Fruit fly (Drosophila melanogaster) whole organism, wandering third instar larva: ENCODE measurements around the gene CG34456.

Experiments used
- Abd-B ChIP-seq: fragments of >200 bp; optimal IDR thresholded peaks from 2 replicates; lab custom pipeline; 2017; ENCODE audit warnings: missing biosample characterization, missing genetic modification characterization
- CG32264 ChIP-seq: fragments of 200-800 bp; sonication (Bioruptor generic); optimal IDR thresholded peaks from 2 replicates; lab custom pipeline; 2016; ENCODE audit warnings: missing biosample characterization, missing genetic modification characterization
- CG9705 ChIP-seq: fragments of 200-800 bp; sonication (Bioruptor generic); optimal IDR thresholded peaks from 2 replicates; lab custom pipeline; 2018; ENCODE audit warnings: missing biosample characterization, mild to moderate bottlenecking, missing genetic modification characterization
- Dfd ChIP-seq: fragments of >200 bp; optimal IDR thresholded peaks from 2 replicates; lab custom pipeline; 2017; ENCODE audit warnings: missing biosample characterization, missing genetic modification characterization
- Dif ChIP-seq: fragments of 200-275, 200-300 bp; sonication (Bioruptor generic); optimal IDR thresholded peaks from 2 replicates; lab custom pipeline; 2018; ENCODE audit warnings: missing biosample characterization, missing genetic modification characterization; ENCODE audit not compliant: partially characterized antibody
- GATAd ChIP-seq: sonication (Bioruptor generic); optimal IDR thresholded peaks from 2 replicates; lab custom pipeline; 2016; ENCODE audit warnings: missing biosample characterization, missing genetic modification characterization
- HLH106 ChIP-seq: fragments of 200-800 bp; optimal IDR thresholded peaks from 3 replicates; lab custom pipeline; 2019; ENCODE audit warnings: missing biosample characterization, mild to moderate bottlenecking, missing genetic modification characterization, moderate library complexity
- Hnf4 ChIP-seq: fragments of 200-800 bp; sonication (Bioruptor generic); optimal IDR thresholded peaks from 2 replicates; lab custom pipeline; 2016; ENCODE audit warnings: missing biosample characterization, mild to moderate bottlenecking, missing genetic modification characterization
- Hr78 ChIP-seq: fragments of >200 bp; optimal IDR thresholded peaks from 2 replicates; lab custom pipeline; 2017; ENCODE audit warnings: missing biosample characterization, missing genetic modification characterization
- Hr83 ChIP-seq: fragments of 200-300 bp; sonication (Bioruptor generic); optimal IDR thresholded peaks from 2 replicates; lab custom pipeline; 2016; ENCODE audit warnings: missing biosample characterization, mild to moderate bottlenecking, missing genetic modification characterization, moderate library complexity; ENCODE audit not compliant: poor library complexity, severe bottlenecking
- Mio ChIP-seq: sonication (Bioruptor generic); optimal IDR thresholded peaks from 2 replicates; lab custom pipeline; 2016; ENCODE audit warnings: missing biosample characterization, missing genetic modification characterization
- Myc ChIP-seq: fragments of >200 bp; optimal IDR thresholded peaks from 2 replicates; lab custom pipeline; 2017
- N ChIP-seq: fragments of >200 bp; optimal IDR thresholded peaks from 2 replicates; lab custom pipeline; 2018; ENCODE audit warnings: missing biosample characterization, missing external identifiers, missing genetic modification characterization
- OdsH ChIP-seq: fragments of 200-800 bp; sonication (Bioruptor generic); optimal IDR thresholded peaks from 2 replicates; lab custom pipeline; 2016; ENCODE audit warnings: missing biosample characterization, mild to moderate bottlenecking, missing genetic modification characterization
- Rel ChIP-seq, 2 experiments: fragments of 200-800 bp; sonication (Bioruptor generic) in 1 of 2; optimal IDR thresholded peaks; 2 replicates in 1 of 2; 3 replicates in 1 of 2; lab custom pipeline; 2016 to 2019; ENCODE audit warnings: mild to moderate bottlenecking in 2 of 2, missing biosample characterization in 2 of 2, missing genetic modification characterization in 2 of 2, moderate library complexity in 1 of 2
- Sp1 ChIP-seq: fragments of 200-800 bp; sonication (Bioruptor generic); optimal IDR thresholded peaks from 3 replicates; lab custom pipeline; 2019; ENCODE audit warnings: missing biosample characterization, mild to moderate bottlenecking, missing genetic modification characterization, moderate library complexity
- Vsx2 ChIP-seq: fragments of 200-300, 225-300 bp; sonication (Bioruptor generic); optimal IDR thresholded peaks from 2 replicates; lab custom pipeline; 2018; ENCODE audit warnings: missing biosample characterization, missing genetic modification characterization; ENCODE audit not compliant: partially characterized antibody
- br ChIP-seq: fragments of 200-800 bp; sonication (Bioruptor generic); optimal IDR thresholded peaks from 2 replicates; lab custom pipeline; 2016; ENCODE audit warnings: missing biosample characterization, missing genetic modification characterization
- brk ChIP-seq: fragments of 200-800 bp; sonication (Bioruptor generic); optimal IDR thresholded peaks from 2 replicates; lab custom pipeline; 2016; ENCODE audit warnings: missing biosample characterization, mild to moderate bottlenecking, missing genetic modification characterization
- dl ChIP-seq, 2 experiments: fragments of 175-275, 200-275 bp in 1 of 2; fragments of 200-275 bp in 1 of 2; sonication (Bioruptor generic); optimal IDR thresholded peaks; lab custom pipeline; 2018; ENCODE audit warnings: mild to moderate bottlenecking in 2 of 2, missing biosample characterization in 2 of 2, missing genetic modification characterization in 2 of 2, moderate library complexity in 2 of 2; ENCODE audit not compliant: partially characterized antibody in 2 of 2, insufficient read depth in 1 of 2
- dmrt93B ChIP-seq: fragments of 200-800 bp; sonication (Bioruptor generic); optimal IDR thresholded peaks from 2 replicates; lab custom pipeline; 2018; ENCODE audit warnings: missing biosample characterization, mild to moderate bottlenecking, missing genetic modification characterization
- dsf ChIP-seq: sonication (Bioruptor generic); optimal IDR thresholded peaks from 2 replicates; lab custom pipeline; 2016; ENCODE audit warnings: missing biosample characterization, missing genetic modification characterization, borderline replicate concordance
- ey ChIP-seq: fragments of 200-800 bp; sonication (Bioruptor generic); optimal IDR thresholded peaks from 2 replicates; lab custom pipeline; 2016; ENCODE audit warnings: missing biosample characterization, missing genetic modification characterization
- foxo ChIP-seq, 2 experiments: fragments of 200-800 bp; sonication (Bioruptor generic); optimal IDR thresholded peaks; 2 replicates in 1 of 2; 3 replicates in 1 of 2; lab custom pipeline; 2016 to 2017; ENCODE audit warnings: missing biosample characterization in 2 of 2, missing genetic modification characterization in 2 of 2
- fru ChIP-seq: fragments of 200-800 bp; sonication (Bioruptor generic); optimal IDR thresholded peaks from 3 replicates; lab custom pipeline; 2016; ENCODE audit warnings: missing biosample characterization, mild to moderate bottlenecking, missing genetic modification characterization
- jim ChIP-seq: fragments of 175-275, 200-325 bp; sonication (Bioruptor generic); optimal IDR thresholded peaks from 2 replicates; lab custom pipeline; 2016; ENCODE audit warnings: missing biosample characterization, mild to moderate bottlenecking, missing genetic modification characterization
- lola ChIP-seq: fragments of >200 bp; optimal IDR thresholded peaks from 2 replicates; lab custom pipeline; 2017; ENCODE audit warnings: missing biosample characterization, missing genetic modification characterization
- psq ChIP-seq: fragments of 200-800 bp; sonication (Bioruptor generic); optimal IDR thresholded peaks from 3 replicates; lab custom pipeline; 2017; ENCODE audit warnings: missing biosample characterization, mild to moderate bottlenecking, missing genetic modification characterization, moderate library complexity
- rgr ChIP-seq: fragments of 200-800 bp; sonication (Bioruptor generic); optimal IDR thresholded peaks from 3 replicates; lab custom pipeline; 2016; ENCODE audit warnings: missing biosample characterization, mild to moderate bottlenecking, missing genetic modification characterization
- sage ChIP-seq: fragments of 200-800 bp; sonication (Bioruptor generic); optimal IDR thresholded peaks from 2 replicates; lab custom pipeline; 2016; ENCODE audit warnings: missing biosample characterization, mild to moderate bottlenecking, missing genetic modification characterization
- sv ChIP-seq: fragments of 200-800 bp; sonication (Bioruptor generic); optimal IDR thresholded peaks from 3 replicates; lab custom pipeline; 2016; ENCODE audit warnings: missing biosample characterization, missing genetic modification characterization
- tai ChIP-seq: sonication (Bioruptor generic); optimal IDR thresholded peaks from 2 replicates; lab custom pipeline; 2016; ENCODE audit warnings: missing biosample characterization, missing genetic modification characterization
- woc ChIP-seq: sonication (Bioruptor generic); optimal IDR thresholded peaks from 2 replicates; lab custom pipeline; 2016; ENCODE audit warnings: missing biosample characterization, mild to moderate bottlenecking, missing genetic modification characterization

Gene CG34456

dm6 chr3L:9358713-9359040 is 3.2 kb upstream of the CG34456 start, which contains the start of the genes UGP and Svip:
Gene UGP, minus strand, starts transcription at chr3L:9358935.
Gene Svip, plus strand, starts transcription at chr3L:9358999.
- TF ChIP-seq brk (GFP tag; lab: Kevin White, UChicago) (peak; percentile 56), Hr83 (peak; percentile 57), Sp1 (peak; percentile 5), br (GFP tag; lab: Kevin White, UChicago) (no peak), Myc (lab: Kevin White, UChicago) (no peak), tai (GFP tag; lab: Kevin White, UChicago) (no peak), psq (peak; percentile 57), foxo (GFP tag; optimal IDR thresholded peaks at IDR 0.05; lab: Kevin White, UChicago) (peak; percentile 19 to 38), dsf (GFP tag; lab: Kevin White, UChicago) (no peak), lola (GFP tag; lab: Kevin White, UChicago) (no peak), OdsH (GFP tag; lab: Kevin White, UChicago) (peak; percentile 27), Vsx2 (GFP tag; lab: Kevin White, UChicago) (no peak), CG32264 (GFP tag; lab: Kevin White, UChicago) (no peak), GATAd (no peak), dmrt93B (no peak), HLH106 (tag; lab: Kevin White, UChicago) (no peak), Rel (GFP tag; optimal IDR thresholded peaks at IDR 0.05; lab: Kevin White, UChicago) (no peak), Rel (tag; optimal IDR thresholded peaks at IDR 0.05; lab: Kevin White, UChicago) (peak; percentile 31), dl (GFP tag; optimal IDR thresholded peaks at IDR 0.05; lab: Kevin White, UChicago; ENCODE audit: insufficient read depth in 1 of 2, partially characterized antibody in 2 of 2) (no peak), CG9705 (GFP tag; lab: Kevin White, UChicago) (no peak), sage (GFP tag; lab: Kevin White, UChicago) (peak; percentile 45), fru (GFP tag; lab: Kevin White, UChicago) (no peak), Hr78 (GFP tag; lab: Kevin White, UChicago) (no peak), N (GFP tag; lab: Kevin White, UChicago) (no peak), Mio (GFP tag; lab: Kevin White, UChicago) (no peak), Hnf4 (GFP tag; lab: Kevin White, UChicago) (peak; percentile 35), rgr (GFP tag; lab: Kevin White, UChicago) (peak; percentile 36)

dm6 chr3L:9360217-9360692 is 1.7 kb upstream of the CG34456 start, which contains the start of gene Pdxk:
Gene Pdxk, plus strand, starts transcription at chr3L:9360316.
- TF ChIP-seq CG9705 (GFP tag; lab: Kevin White, UChicago): no peak
- TF ChIP-seq foxo (GFP tag; optimal IDR thresholded peaks at IDR 0.05; lab: Kevin White, UChicago): no peak
- peak in 1 of 2 experiments; percentile 35 for TF ChIP-seq dl (GFP tag; optimal IDR thresholded peaks at IDR 0.05; lab: Kevin White, UChicago; ENCODE audit: insufficient read depth in 1 of 2, partially characterized antibody in 2 of 2)
- TF ChIP-seq sv: no peak
- no peak for TF ChIP-seq Hr78 (GFP tag; lab: Kevin White, UChicago)
- no peak for TF ChIP-seq Rel (GFP tag; optimal IDR thresholded peaks at IDR 0.05; lab: Kevin White, UChicago)
- peak; percentile 87 for TF ChIP-seq Rel (tag; optimal IDR thresholded peaks at IDR 0.05; lab: Kevin White, UChicago)
- TF ChIP-seq Dfd (GFP tag; lab: Kevin White, UChicago): no peak
- no peak for TF ChIP-seq GATAd
- TF ChIP-seq rgr (GFP tag; lab: Kevin White, UChicago): peak; percentile 42
- no peak for TF ChIP-seq woc
- TF ChIP-seq dsf (GFP tag; lab: Kevin White, UChicago): no peak
- peak; percentile 51 for TF ChIP-seq Sp1
- no peak for TF ChIP-seq Hnf4 (GFP tag; lab: Kevin White, UChicago)
- no peak for TF ChIP-seq ey (GFP tag; lab: Kevin White, UChicago)
- TF ChIP-seq psq: no peak
- TF ChIP-seq Dif (GFP tag; lab: Kevin White, UChicago): peak; percentile 28
- no peak for TF ChIP-seq N (GFP tag; lab: Kevin White, UChicago)
- no peak for TF ChIP-seq jim (GFP tag; lab: Kevin White, UChicago)
- TF ChIP-seq br (GFP tag; lab: Kevin White, UChicago): no peak

- TF ChIP-seq sage (GFP tag; lab: Kevin White, UChicago): peak; percentile 27
- no peak for TF ChIP-seq rgr (GFP tag; lab: Kevin White, UChicago)
- no peak for TF ChIP-seq Myc (lab: Kevin White, UChicago)
- no peak for TF ChIP-seq Hr83
- no peak for TF ChIP-seq Sp1
- no peak for TF ChIP-seq woc
- TF ChIP-seq Abd-B: no peak
Measured at dm6 chr3L:9364131-9364530, 2.2 kb downstream of the CG34456 start, which contains the start of gene mRRF1. Gene mRRF1, plus strand, starts transcription at chr3L:9364350.
